Worm (Caenorhabditis elegans): Measurements from ENCODE around the gene F09E5.3.
A peak's percentile ranks its signal among the peaks of the same experiment; 100 is the strongest.

F09E5.3 gene

DNA sequence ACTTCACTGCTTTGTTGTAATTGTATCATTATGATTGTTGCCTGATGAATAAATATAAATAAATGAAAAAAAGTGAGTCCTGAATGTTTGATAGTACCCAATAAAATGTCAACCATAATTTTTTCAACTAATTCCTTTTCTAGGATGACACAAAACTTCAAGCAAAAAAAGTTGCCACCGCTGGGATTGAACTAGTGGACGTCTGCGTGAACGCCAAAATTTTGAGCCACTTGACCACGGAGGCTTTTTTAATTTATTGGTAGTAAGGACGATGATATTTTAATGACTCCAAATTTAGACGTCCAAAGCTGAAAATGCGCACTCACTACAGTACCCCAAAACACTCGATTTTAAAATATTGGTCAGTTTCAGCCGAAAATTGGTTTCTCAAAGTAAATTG, 20.2 kb upstream of the F09E5.3 start (continued):
- TF ChIP-seq ZK337.2 (GFP tag; IDR thresholded peaks at IDR 0.05) (peak; percentile 60; the same call in 1 of the 2 replicates), duxl-1 (tag; optimal IDR thresholded peaks at IDR 0.05; ENCODE audit: poor library complexity) (peak; percentile 61), madf-9 (GFP tag; conservative IDR thresholded peaks at IDR 0.05) (no peak; the same call in 1 of the 2 replicates), dpl-1 (GFP tag; optimal IDR thresholded peaks at IDR 0.05) (no peak), lin-1 (GFP tag; IDR thresholded peaks at IDR 0.05) (peak; percentile 73; the same call in 1 of the 2 replicates), zag-1 (tag; optimal IDR thresholded peaks at IDR 0.05) (no peak), ceh-82 (tag; optimal IDR thresholded peaks at IDR 0.05) (no peak), mxl-2 (GFP tag; conservative IDR thresholded peaks at IDR 0.05) (no peak), aha-1 (tag) (peak; percentile 62), ztf-7 (tag; optimal IDR thresholded peaks at IDR 0.05) (peak; percentile 9), jun-1 (tag; optimal IDR thresholded peaks at IDR 0.05) (no peak), F37D6.2 (tag; optimal IDR thresholded peaks at IDR 0.05) (no peak), lsy-2 (tag; optimal IDR thresholded peaks at IDR 0.05) (peak in 1 of 2 experiments; percentile 37), ama-1 (optimal IDR thresholded peaks at IDR 0.05) (no peak), tra-1 (GFP tag; IDR thresholded peaks at IDR 0.05) (peak; percentile 78), ceh-20 (GFP tag; IDR thresholded peaks at IDR 0.05) (0 out of 2 replicates have a peak, but pooled peaks have one; percentile 32), lin-15B (tag; optimal IDR thresholded peaks at IDR 0.05) (no peak), fos-1 (tag; optimal IDR thresholded peaks at IDR 0.05) (no peak), zfp-3 (GFP tag; conservative IDR thresholded peaks at IDR 0.05) (peak; percentile 67; the same call in 1 of the 2 replicates), F10B5.3 (tag; optimal IDR thresholded peaks at IDR 0.05) (peak; percentile 20), dmd-9 (GFP tag; IDR thresholded peaks at IDR 0.05) (0 out of 2 replicates have a peak, but pooled peaks have one; percentile 28), ceh-28 (tag; optimal IDR thresholded peaks at IDR 0.05) (no peak), Y105C5A.15 (GFP tag; IDR thresholded peaks at IDR 0.05) (peak; percentile 97), mdl-1 (tag; optimal IDR thresholded peaks at IDR 0.05) (no peak), ceh-44 (GFP tag; IDR thresholded peaks at IDR 0.05) (no peak), sdz-12 (GFP tag; optimal IDR thresholded peaks at IDR 0.05) (peak; percentile 65), nhr-28 (tag; optimal IDR thresholded peaks at IDR 0.05) (no peak), nhr-237 (tag; optimal IDR thresholded peaks at IDR 0.05) (no peak), tag-97 (GFP tag; IDR thresholded peaks at IDR 0.05) (no peak), mxl-3 (GFP tag; optimal IDR thresholded peaks at IDR 0.05) (no peak), spr-3 (GFP tag; optimal IDR thresholded peaks at IDR 0.05) (peak; percentile 83), ces-1 (GFP tag; optimal IDR thresholded peaks at IDR 0.05) (no peak), vab-7 (GFP tag; IDR thresholded peaks at IDR 0.05) (peak; percentile 84), arid-1 (GFP tag; conservative IDR thresholded peaks at IDR 0.05) (peak; percentile 96), Y75B8A.6 (GFP tag; IDR thresholded peaks at IDR 0.05) (peak; percentile 93), Y48G9A.11 (GFP tag; IDR thresholded peaks at IDR 0.05) (peak; percentile 60; the same call in 1 of the 2 replicates), snpc-1.2 (GFP tag; IDR thresholded peaks at IDR 0.05) (peak; percentile 83), aly-2 (tag; optimal IDR thresholded peaks at IDR 0.05) (no peak), spr-1 (tag; optimal IDR thresholded peaks at IDR 0.05) (peak; percentile 54), php-3 (GFP tag; IDR thresholded peaks at IDR 0.05) (peak; percentile 68; the same call in 1 of the 2 replicates), ceh-62 (tag; optimal IDR thresholded peaks at IDR 0.05) (no peak), nhr-48 (tag; optimal IDR thresholded peaks at IDR 0.05) (peak; percentile 50), ZK546.5 (tag; optimal IDR thresholded peaks at IDR 0.05) (no peak), lin-39 (tag; optimal IDR thresholded peaks at IDR 0.05) (no peak), lim-7 (GFP tag; IDR thresholded peaks at IDR 0.05) (peak; percentile 98), nhr-25 (tag; optimal IDR thresholded peaks at IDR 0.05; ENCODE audit: borderline replicate concordance, insufficient read depth) (no peak), dmd-8 (GFP tag; IDR thresholded peaks at IDR 0.05) (peak; percentile 97), F44E2.7 (GFP tag; IDR thresholded peaks at IDR 0.05) (peak; percentile 86; the same call in 1 of the 2 replicates), unc-130 (GFP tag; optimal IDR thresholded peaks at IDR 0.05) (peak; percentile 33), fkh-10 (GFP tag; optimal IDR thresholded peaks at IDR 0.05) (no peak), nhr-42 (GFP tag; IDR thresholded peaks at IDR 0.05) (peak; percentile 69; the same call in 1 of the 2 replicates), lir-3 (tag; optimal IDR thresholded peaks at IDR 0.05) (peak; percentile 16)
